Worm (Caenorhabditis elegans) whole organism, L3 larva: ENCODE results near the gene T08B6.9.

Source experiments
- R02D3.7 ChIP-seq: fragments of 150-350 bp; optimal IDR thresholded peaks from 2 replicates; lab custom pipeline; 2014; ENCODE audit warnings: missing biosample characterization, missing genetic modification characterization
- ZK546.5 ChIP-seq: sonication (generic microtip); optimal IDR thresholded peaks from 2 replicates; lab custom pipeline; 2017; ENCODE audit warnings: missing biosample characterization, missing genetic modification characterization
- aly-2 ChIP-seq: fragments of 150-350 bp; optimal IDR thresholded peaks from 2 replicates; lab custom pipeline; 2014; ENCODE audit warnings: missing biosample characterization, missing genetic modification characterization
- ceh-16 ChIP-seq: sonication (generic microtip); optimal IDR thresholded peaks from 2 replicates; lab custom pipeline; 2017; ENCODE audit warnings: missing biosample characterization, missing genetic modification characterization
- ceh-28 ChIP-seq: fragments of 150-350 bp; optimal IDR thresholded peaks from 2 replicates; lab custom pipeline; 2014; ENCODE audit warnings: missing biosample characterization, missing genetic modification reagents, missing genetic modification characterization
- ceh-82 ChIP-seq: fragments of 150-350 bp; optimal IDR thresholded peaks from 2 replicates; lab custom pipeline; 2014; ENCODE audit warnings: missing biosample characterization, missing genetic modification characterization
- elt-1 ChIP-seq: fragments of 150-350 bp; optimal IDR thresholded peaks from 2 replicates; lab custom pipeline; 2014; ENCODE audit warnings: missing biosample characterization, missing genetic modification characterization
- elt-2 ChIP-seq: sonication (generic microtip); optimal IDR thresholded peaks from 2 replicates; lab custom pipeline; 2016; ENCODE audit warnings: missing genetic modification reagents, mild to moderate bottlenecking, missing genetic modification characterization, missing compliant biosample characterization
- elt-3 ChIP-seq, 3 experiments: fragments of 150-350 bp in 1 of 3; sonication (generic microtip) in 2 of 3; optimal IDR thresholded peaks; 2 replicates in 2 of 3; 4 replicates in 1 of 3; lab custom pipeline; 2014 to 2017; ENCODE audit warnings: missing biosample characterization in 3 of 3, missing genetic modification characterization in 3 of 3
- eor-1 ChIP-seq, 2 experiments: fragments of 150-350 bp; optimal IDR thresholded peaks; 2 replicates each; lab custom pipeline; 2014 to 2018; ENCODE audit warnings: missing biosample characterization in 2 of 2, missing genetic modification characterization in 2 of 2
- fos-1 ChIP-seq: fragments of 150-350 bp; optimal IDR thresholded peaks from 2 replicates; lab custom pipeline; 2014; ENCODE audit warnings: missing biosample characterization, missing genetic modification characterization
- hmg-11 ChIP-seq: sonication (generic microtip); optimal IDR thresholded peaks from 2 replicates; lab custom pipeline; 2016; ENCODE audit warnings: missing genetic modification characterization, missing compliant biosample characterization
- lin-15B ChIP-seq: fragments of 150-350 bp; optimal IDR thresholded peaks from 2 replicates; lab custom pipeline; 2014; ENCODE audit warnings: missing biosample characterization, missing genetic modification characterization
- lin-39 ChIP-seq: fragments of 150-350 bp; optimal IDR thresholded peaks from 2 replicates; lab custom pipeline; 2018; ENCODE audit warnings: missing biosample characterization, missing genetic modification reagents, missing genetic modification characterization
- lsy-12 ChIP-seq: sonication (generic microtip); optimal IDR thresholded peaks from 2 replicates; lab custom pipeline; 2016; ENCODE audit warnings: mild to moderate bottlenecking, missing genetic modification characterization, missing compliant biosample characterization
- mdl-1 ChIP-seq: fragments of 150-350 bp; optimal IDR thresholded peaks from 2 replicates; lab custom pipeline; 2014; ENCODE audit warnings: missing biosample characterization, missing genetic modification characterization
- nfya-1 ChIP-seq: sonication (generic microtip); optimal IDR thresholded peaks from 2 replicates; lab custom pipeline; 2017; ENCODE audit warnings: missing genetic modification characterization, mild to moderate bottlenecking, missing compliant biosample characterization, antibody characterized with exemption, moderate library complexity; ENCODE audit not compliant: insufficient read depth
- nhr-237 ChIP-seq: fragments of 150-350 bp; optimal IDR thresholded peaks from 2 replicates; lab custom pipeline; 2014; ENCODE audit warnings: missing biosample characterization, missing genetic modification characterization
- nhr-25 ChIP-seq: sonication (generic microtip); optimal IDR thresholded peaks from 2 replicates; lab custom pipeline; 2017; ENCODE audit warnings: missing biosample characterization, missing genetic modification characterization
- nhr-28 ChIP-seq: fragments of 150-350 bp; optimal IDR thresholded peaks from 2 replicates; lab custom pipeline; 2014; ENCODE audit warnings: missing biosample characterization, missing genetic modification characterization
- nhr-43 ChIP-seq: sonication (generic microtip); optimal IDR thresholded peaks from 2 replicates; lab custom pipeline; 2016; ENCODE audit warnings: mild to moderate bottlenecking, missing genetic modification characterization, missing compliant biosample characterization; ENCODE audit not compliant: poor library complexity, severe bottlenecking
- nhr-67 ChIP-seq: fragments of 150-350 bp; optimal IDR thresholded peaks from 2 replicates; lab custom pipeline; 2014; ENCODE audit warnings: missing biosample characterization, missing genetic modification characterization
- nhr-76 ChIP-seq: fragments of 150-350 bp; sonication (generic microtip); optimal IDR thresholded peaks from 5 replicates; lab custom pipeline; 2014; ENCODE audit warnings: missing biosample characterization, missing genetic modification characterization
- pqm-1 ChIP-seq: fragments of 150-350 bp; optimal IDR thresholded peaks from 2 replicates; lab custom pipeline; 2017; ENCODE audit warnings: missing biosample characterization, missing genetic modification characterization, inconsistent platforms
- sea-2 ChIP-seq: fragments of 150-350 bp; sonication (generic microtip); optimal IDR thresholded peaks from 4 replicates; lab custom pipeline; 2014; ENCODE audit warnings: missing biosample characterization, missing genetic modification reagents, missing genetic modification characterization
- skn-1 ChIP-seq: fragments of 150-350 bp; optimal IDR thresholded peaks from 2 replicates; lab custom pipeline; 2014; ENCODE audit warnings: missing biosample characterization, missing genetic modification characterization
- snpc-4 ChIP-seq: fragments of 150-350 bp; optimal IDR thresholded peaks from 2 replicates; lab custom pipeline; 2014; ENCODE audit warnings: missing biosample characterization, missing genetic modification characterization
- unc-39 ChIP-seq: sonication (generic microtip); optimal IDR thresholded peaks from 4 replicates; lab custom pipeline; 2017; ENCODE audit warnings: missing biosample characterization, missing genetic modification characterization
- unc-62 ChIP-seq: fragments of 150-350 bp; sonication (generic microtip); optimal IDR thresholded peaks from 4 replicates; lab custom pipeline; 2014; ENCODE audit warnings: missing biosample characterization, missing genetic modification reagents, missing genetic modification characterization
- zag-1 ChIP-seq: fragments of 150-350 bp; optimal IDR thresholded peaks from 2 replicates; lab custom pipeline; 2014; ENCODE audit warnings: missing biosample characterization, missing genetic modification characterization
- ztf-11 ChIP-seq: fragments of 150-350 bp; optimal IDR thresholded peaks from 2 replicates; lab custom pipeline; 2014; ENCODE audit warnings: missing biosample characterization, missing genetic modification characterization
- ztf-4 ChIP-seq: fragments of 150-350 bp; optimal IDR thresholded peaks from 2 replicates; lab custom pipeline; 2014; ENCODE audit warnings: missing biosample characterization, missing genetic modification characterization

The T08B6.9 gene

DNA sequence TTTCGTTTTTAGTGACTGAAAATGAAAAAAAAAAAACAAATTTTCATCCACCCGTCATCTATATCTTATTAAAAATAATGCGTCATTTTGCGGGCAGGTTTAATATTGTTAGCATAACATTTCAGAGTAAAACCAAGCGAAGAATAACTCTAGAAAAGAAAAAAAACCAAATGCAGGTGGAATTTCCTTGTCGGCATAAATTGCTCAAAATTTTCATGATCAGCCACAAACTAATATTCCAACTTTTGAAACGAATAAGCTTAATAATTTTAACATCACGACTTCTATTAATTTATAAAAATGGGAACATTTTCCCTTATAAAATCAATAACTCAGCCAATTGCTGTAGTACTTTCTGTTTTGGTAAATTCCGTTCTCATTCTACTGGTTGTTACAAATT is 25.0 kb downstream of the T08B6.9 start, which contains the start of gene str-155:
Gene str-155, plus strand, starts transcription at position 301 of the 400 bp plus-strand sequence.
- TF ChIP-seq elt-1 (no peak), nhr-28 (tag; lab: Kevin White, UChicago) (no peak), nfya-1 (tag; lab: Kevin White, UChicago) (no peak), zag-1 (no peak), eor-1 (tag; optimal IDR thresholded peaks at IDR 0.05; lab: Kevin White, UChicago) (no peak), mdl-1 (no peak), nhr-43 (no peak), pqm-1 (tag; lab: Kevin White, UChicago) (no peak), R02D3.7 (tag; lab: Kevin White, UChicago) (no peak), ceh-16 (tag; lab: Kevin White, UChicago) (no peak), lin-39 (no peak), elt-2 (tag; lab: Kevin White, UChicago) (no peak), nhr-25 (tag; lab: Kevin White, UChicago) (no peak), nhr-67 (tag; lab: Kevin White, UChicago) (no peak), ztf-4 (tag; lab: Kevin White, UChicago) (no peak), ceh-28 (tag; lab: Kevin White, UChicago) (no peak), ztf-11 (tag; lab: Kevin White, UChicago) (no peak), unc-39 (tag; lab: Kevin White, UChicago) (no peak), ceh-82 (tag; lab: Kevin White, UChicago) (no peak), unc-62 (no peak)

DNA sequence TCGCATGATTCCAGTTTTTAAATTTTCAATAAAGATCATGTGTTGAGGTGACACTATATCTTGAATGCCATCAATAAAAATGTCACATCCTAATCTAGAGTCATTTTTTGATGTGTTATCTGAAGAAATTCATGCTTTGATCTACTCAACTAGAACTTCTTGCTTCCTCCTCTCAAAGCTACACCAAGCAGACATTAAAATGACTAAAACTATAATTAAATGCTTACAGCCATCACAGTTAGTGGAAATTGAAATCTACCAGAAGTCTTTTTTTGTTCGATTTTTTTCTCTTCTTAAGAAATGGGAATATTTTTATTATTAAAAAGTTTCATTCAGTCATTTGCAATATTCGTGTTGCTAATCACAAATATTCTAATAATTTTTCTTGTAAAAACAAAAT is 27.1 kb downstream of the T08B6.9 start, which contains the start of gene str-158:
Gene str-158, plus strand, starts transcription at position 301 of the 400 bp plus-strand sequence.
- TF ChIP-seq ztf-4 (tag; lab: Kevin White, UChicago) = no peak
- TF ChIP-seq ceh-16 (tag; lab: Kevin White, UChicago) = no peak
- no peak for TF ChIP-seq elt-3 (tag; optimal IDR thresholded peaks at IDR 0.05; lab: Kevin White, UChicago)
- TF ChIP-seq snpc-4 (tag; lab: Kevin White, UChicago) = no peak
- TF ChIP-seq skn-1 (tag; lab: Kevin White, UChicago) = no peak
- no peak for TF ChIP-seq aly-2
- TF ChIP-seq elt-1 = no peak
- no peak for TF ChIP-seq zag-1
- no peak for TF ChIP-seq nhr-237
- TF ChIP-seq lsy-12 (tag; lab: Kevin White, UChicago) = no peak
- no peak for TF ChIP-seq lin-15B (tag; lab: Kevin White, UChicago)
- TF ChIP-seq ZK546.5 (tag; lab: Kevin White, UChicago) = no peak
- TF ChIP-seq nhr-25 (tag; lab: Kevin White, UChicago) = no peak
- TF ChIP-seq, all 47 proteins: peak for 0

DNA sequence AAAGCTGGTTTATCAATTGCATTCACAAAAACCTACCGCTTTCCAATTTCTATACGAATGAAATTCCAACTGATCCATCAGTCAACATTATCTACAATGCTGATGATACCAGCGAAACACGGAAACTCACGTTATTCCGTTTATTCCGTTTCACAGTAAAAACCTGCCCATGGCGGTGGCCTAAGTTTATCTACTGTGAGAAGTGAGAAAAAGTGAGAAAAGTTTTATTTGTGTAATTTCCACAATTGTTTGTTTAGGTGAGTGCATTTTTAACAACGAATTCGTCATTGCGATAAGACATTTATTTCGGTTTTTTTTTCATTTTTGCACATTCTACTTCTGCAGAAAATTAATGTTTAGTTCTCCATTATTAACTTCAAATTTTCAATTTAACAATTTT is 39.4 kb downstream of the T08B6.9 start, which contains the start of gene Y9C9A.8:
Gene Y9C9A.8, plus strand, starts transcription at position 301 of the 400 bp plus-strand sequence.
- no peak for TF ChIP-seq zag-1

DNA sequence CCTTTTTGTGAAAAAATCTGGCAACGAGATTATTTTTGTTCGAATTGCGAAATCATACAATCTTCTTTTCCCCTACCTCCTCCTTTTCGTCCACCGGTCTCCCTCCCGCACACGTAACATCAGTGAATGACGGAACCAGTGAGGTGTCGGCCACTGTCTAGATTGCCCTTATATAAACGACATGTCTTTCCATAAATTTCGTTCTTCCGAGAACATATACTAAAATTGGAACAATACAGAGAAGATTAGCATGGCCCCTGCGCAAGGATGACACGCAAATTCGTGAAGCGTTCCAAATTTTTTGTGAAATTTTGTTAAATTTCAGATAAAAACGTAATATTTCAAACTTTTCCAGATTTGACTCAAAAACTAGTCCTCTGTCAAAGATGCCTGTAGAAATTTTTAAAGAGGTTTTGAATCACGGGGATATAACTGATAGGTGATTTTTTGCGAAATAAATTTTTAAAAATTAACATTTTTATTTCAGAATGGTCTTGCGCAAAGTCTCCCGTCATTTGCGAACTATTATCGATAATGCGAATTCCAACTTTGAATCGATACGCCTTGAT is 40.2 kb downstream of the T08B6.9 start:
- TF ChIP-seq fos-1 (tag; lab: Kevin White, UChicago) (no peak), ztf-4 (tag; lab: Kevin White, UChicago) (no peak), elt-2 (tag; lab: Kevin White, UChicago) (peak; percentile 4), nhr-237 (no peak), aly-2 (no peak), nhr-25 (tag; lab: Kevin White, UChicago) (peak; percentile 24), sea-2 (GFP tag; lab: Kevin White, UChicago) (no peak), nhr-43 (peak; percentile 65), unc-62 (no peak), nfya-1 (tag; lab: Kevin White, UChicago) (peak; percentile 23), nhr-67 (tag; lab: Kevin White, UChicago) (no peak), snpc-4 (tag; lab: Kevin White, UChicago) (peak; percentile 95)
- TF ChIP-seq, all 47 proteins: peak for 5

DNA sequence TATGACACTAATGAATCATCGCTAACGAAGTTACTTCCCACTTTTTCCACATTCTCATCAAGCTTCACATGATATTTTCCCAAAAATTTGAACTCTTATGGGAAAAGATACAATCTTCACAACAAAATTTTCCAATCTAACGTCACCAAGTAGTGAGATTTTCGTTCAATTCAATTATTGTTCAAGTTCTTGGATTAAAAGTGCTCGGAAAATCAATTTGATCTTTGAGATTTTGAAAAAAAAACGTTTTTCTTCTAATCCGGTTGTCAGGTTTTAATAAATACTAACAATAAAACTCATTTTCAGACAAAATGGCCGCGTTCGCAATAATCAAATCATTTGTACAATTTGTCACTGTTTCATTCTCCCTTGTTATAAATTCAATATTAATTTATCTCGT is 43.5 kb downstream of the T08B6.9 start, which contains the start of gene str-153:
Gene str-153, plus strand, starts transcription at position 301 of the 400 bp plus-strand sequence.
- TF ChIP-seq lin-15B (tag; lab: Kevin White, UChicago) (no peak), nhr-76 (no peak), nhr-28 (tag; lab: Kevin White, UChicago) (no peak), nhr-25 (tag; lab: Kevin White, UChicago) (no peak), elt-3 (tag; optimal IDR thresholded peaks at IDR 0.05; lab: Kevin White, UChicago) (no peak), hmg-11 (no peak)
